Worm (Caenorhabditis elegans): ENCODE data around the gene T28A11.16.

- TF ChIP-seq nfyb-1 (GFP tag; IDR thresholded peaks at IDR 0.05): no peak
- no peak for TF ChIP-seq pha-4 (tag; optimal IDR thresholded peaks at IDR 0.05)
- TF ChIP-seq akir-1 (GFP tag; optimal IDR thresholded peaks at IDR 0.05): no peak
- TF ChIP-seq efl-1 (GFP tag; optimal IDR thresholded peaks at IDR 0.05): no peak
- TF ChIP-seq hmg-1.2 (GFP tag; IDR thresholded peaks at IDR 0.05): no peak
- no peak for TF ChIP-seq nhr-120 (GFP tag; IDR thresholded peaks at IDR 0.05)
- no peak for TF ChIP-seq ztf-28 (GFP tag; IDR thresholded peaks at IDR 0.05)
- TF ChIP-seq Y56A3A.18 (GFP tag; IDR thresholded peaks at IDR 0.05): no peak
- TF ChIP-seq ztf-3 (GFP tag; optimal IDR thresholded peaks at IDR 0.05): no peak
- no peak for TF ChIP-seq F55B11.4 (tag; optimal IDR thresholded peaks at IDR 0.05; ENCODE audit: borderline replicate concordance, insufficient read depth)
- no peak for TF ChIP-seq Y53F4B.3 (GFP tag; IDR thresholded peaks at IDR 0.05)
- TF ChIP-seq ZK185.1 (tag; optimal IDR thresholded peaks at IDR 0.05; ENCODE audit: poor library complexity, severe bottlenecking): no peak
- no peak for TF ChIP-seq zfh-2 (GFP tag; conservative IDR thresholded peaks at IDR 0.05)
- no peak for TF ChIP-seq bed-2 (GFP tag; IDR thresholded peaks at IDR 0.05)
These were observed 36.4 kb upstream of the T28A11.16 start for ce11 chrV:3295368-3295767.
